Fruit fly (Drosophila melanogaster) whole organism, embryonic: ENCODE results near the gene CG11882.

Experiments
- Aef1 ChIP-seq: fragments of 200-800 bp; sonication (Bioruptor generic); IDR thresholded peaks from 3 replicates; pipeline ENCODE4 v1.3.6; 2022; ENCODE audit warnings: missing biosample characterization, missing genetic modification characterization
- Atf-2 ChIP-seq: fragments of 200-800 bp; sonication (Bioruptor generic); optimal IDR thresholded peaks from 2 replicates; lab custom pipeline; 2016; ENCODE audit warnings: missing biosample characterization, missing genetic modification characterization
- Awh ChIP-seq: fragments of 200-800 bp; sonication (Bioruptor generic); IDR thresholded peaks from 2 replicates; pipeline ENCODE4, ENCODE4 v1.3.6; 2022; ENCODE audit warnings: missing biosample characterization, missing genetic modification characterization
- BEAF-32 ChIP-seq: fragments of 200-800 bp; sonication (Bioruptor generic); optimal IDR thresholded peaks from 3 replicates; lab custom pipeline; 2017; ENCODE audit warnings: missing biosample characterization, missing genetic modification characterization, mild to moderate bottlenecking, moderate library complexity, missing genetic modification reagents
- CG10979 ChIP-seq: fragments of 200-800 bp; sonication (Bioruptor generic); optimal IDR thresholded peaks from 2 replicates; lab custom pipeline; 2018; ENCODE audit warnings: missing biosample characterization, mild to moderate bottlenecking, missing genetic modification characterization, moderate library complexity
- CG12744 ChIP-seq: fragments of 200-800 bp; sonication (Bioruptor generic); optimal IDR thresholded peaks from 2 replicates; lab custom pipeline; 2016; ENCODE audit warnings: missing biosample characterization, missing genetic modification characterization
- CG13775 ChIP-seq: fragments of 200-800 bp; sonication (Bioruptor generic); optimal IDR thresholded peaks from 3 replicates; lab custom pipeline; 2017; ENCODE audit warnings: missing biosample characterization, mild to moderate bottlenecking, missing genetic modification characterization
- CG14441 ChIP-seq: fragments of 200-800 bp; sonication (Bioruptor generic); IDR thresholded peaks from 2 replicates; pipeline ENCODE4 v1.3.6; 2022; ENCODE audit warnings: missing biosample characterization, missing genetic modification characterization
- CG15514 ChIP-seq: fragments of 200-800 bp; sonication (Bioruptor generic); optimal IDR thresholded peaks from 3 replicates; lab custom pipeline; 2017; ENCODE audit warnings: missing biosample characterization, missing genetic modification characterization, mild to moderate bottlenecking, moderate library complexity, missing genetic modification reagents
- CG15601 ChIP-seq: fragments of 200-800 bp; sonication (Bioruptor generic); optimal IDR thresholded peaks from 3 replicates; lab custom pipeline; 2019; ENCODE audit warnings: missing biosample characterization, mild to moderate bottlenecking, missing genetic modification characterization, moderate library complexity
- CG1603 ChIP-seq: fragments of 200-800 bp; sonication (Bioruptor generic); optimal IDR thresholded peaks from 2 replicates; lab custom pipeline; 2019; ENCODE audit warnings: missing biosample characterization, mild to moderate bottlenecking, missing genetic modification characterization, moderate library complexity
- CG1647 ChIP-seq: fragments of 200-800 bp; sonication (Bioruptor generic); optimal IDR thresholded peaks from 3 replicates; lab custom pipeline; 2016; ENCODE audit warnings: missing biosample characterization, missing genetic modification characterization
- CG3163 ChIP-seq: fragments of 200-800 bp; sonication (Bioruptor generic); optimal IDR thresholded peaks from 3 replicates; lab custom pipeline; 2016; ENCODE audit warnings: missing biosample characterization, missing genetic modification characterization
- CG4282 ChIP-seq: fragments of 200-800 bp; sonication (Bioruptor generic); optimal IDR thresholded peaks from 2 replicates; lab custom pipeline; 2016; ENCODE audit warnings: missing biosample characterization, missing genetic modification characterization
- CG4707 ChIP-seq: fragments of 200-800 bp; sonication (Bioruptor generic); optimal IDR thresholded peaks from 2 replicates; lab custom pipeline; 2018; ENCODE audit warnings: missing biosample characterization, mild to moderate bottlenecking, missing genetic modification characterization, moderate library complexity
- CG6654 ChIP-seq: fragments of 200-800 bp; sonication (Bioruptor generic); optimal IDR thresholded peaks from 2 replicates; lab custom pipeline; 2017; ENCODE audit warnings: missing biosample characterization, mild to moderate bottlenecking, missing genetic modification characterization
- CG7372 ChIP-seq: fragments of 200-800 bp; sonication (Bioruptor generic); IDR thresholded peaks from 2 replicates; pipeline ENCODE4 v1.3.6; 2022; ENCODE audit warnings: missing biosample characterization, missing genetic modification characterization
- CG7839 ChIP-seq: fragments of 200-800 bp; sonication (Bioruptor generic); optimal IDR thresholded peaks from 3 replicates; lab custom pipeline; 2018; ENCODE audit warnings: missing biosample characterization, mild to moderate bottlenecking, missing genetic modification characterization, moderate library complexity
- CG8388 ChIP-seq: fragments of 200-800 bp; sonication (Bioruptor generic); optimal IDR thresholded peaks from 2 replicates; lab custom pipeline; 2019; ENCODE audit warnings: missing biosample characterization, mild to moderate bottlenecking, missing genetic modification characterization, moderate library complexity
- CG8478 ChIP-seq: fragments of >200 bp; optimal IDR thresholded peaks from 2 replicates; lab custom pipeline; 2018
- CG9215 ChIP-seq: fragments of 200-800 bp; sonication (Bioruptor generic); IDR thresholded peaks from 2 replicates; pipeline ENCODE4 v1.3.6; 2022; ENCODE audit warnings: missing biosample characterization, missing genetic modification characterization
- CG9876 ChIP-seq: fragments of 200-800 bp; sonication (Bioruptor generic); optimal IDR thresholded peaks from 2 replicates; lab custom pipeline; 2016; ENCODE audit warnings: missing biosample characterization, missing genetic modification characterization
- CG9932 ChIP-seq: fragments of 200-800 bp; sonication (Bioruptor generic); IDR thresholded peaks from 2 replicates; pipeline ENCODE4 v1.3.6; 2022; ENCODE audit warnings: missing biosample characterization, missing genetic modification characterization
- Camta ChIP-seq: fragments of 200-800 bp; sonication (Bioruptor generic); optimal IDR thresholded peaks from 2 replicates; lab custom pipeline; 2016; ENCODE audit warnings: missing biosample characterization, missing genetic modification characterization
- Chrac-16 ChIP-seq: fragments of 200-800 bp; sonication (Bioruptor generic); optimal IDR thresholded peaks from 3 replicates; lab custom pipeline; 2016; ENCODE audit warnings: missing biosample characterization, missing genetic modification characterization
- D ChIP-seq, 2 experiments: fragments of 200-800 bp in 1 of 2; fragments of >200 bp in 1 of 2; sonication (Bioruptor generic) in 1 of 2; optimal IDR thresholded peaks; 2 replicates in 1 of 2; 3 replicates in 1 of 2; lab custom pipeline; 2017; ENCODE audit warnings: mild to moderate bottlenecking in 1 of 2, missing biosample characterization in 1 of 2, missing genetic modification characterization in 1 of 2, missing genetic modification reagents in 1 of 2
- D19A ChIP-seq: fragments of 200-800 bp; optimal IDR thresholded peaks from 3 replicates; lab custom pipeline; 2019; ENCODE audit warnings: missing biosample characterization, mild to moderate bottlenecking, missing genetic modification characterization, moderate library complexity
- Dfd ChIP-seq, 2 experiments: fragments of >200 bp; optimal IDR thresholded peaks; 2 replicates each; lab custom pipeline; 2017; ENCODE audit warnings: missing biosample characterization in 2 of 2, missing genetic modification characterization in 2 of 2
- Dip3 ChIP-seq: fragments of 200-800 bp; sonication (Bioruptor generic); optimal IDR thresholded peaks from 3 replicates; lab custom pipeline; 2016; ENCODE audit warnings: missing biosample characterization, missing genetic modification characterization
- Lim3 ChIP-seq: fragments of 200-800 bp; sonication (Bioruptor generic); IDR thresholded peaks from 2 replicates; pipeline ENCODE4 v1.3.6; 2022; ENCODE audit warnings: missing biosample characterization, missing genetic modification characterization
- Mes4 ChIP-seq: fragments of 200-800 bp; sonication (Bioruptor generic); optimal IDR thresholded peaks from 2 replicates; lab custom pipeline; 2016; ENCODE audit warnings: missing biosample characterization, missing genetic modification characterization
- Nf-YB ChIP-seq: fragments of 200-800 bp; sonication (Bioruptor generic); optimal IDR thresholded peaks from 3 replicates; lab custom pipeline; 2019; ENCODE audit warnings: missing biosample characterization, mild to moderate bottlenecking, missing genetic modification characterization, moderate library complexity
- Ptx1 ChIP-seq: fragments of 200-800 bp; sonication (Bioruptor generic); IDR thresholded peaks from 2 replicates; pipeline ENCODE4 v1.3.6; 2022; ENCODE audit warnings: missing biosample characterization, missing genetic modification characterization
- Spps ChIP-seq: fragments of 200-800 bp; sonication (Bioruptor generic); optimal IDR thresholded peaks from 2 replicates; lab custom pipeline; 2018; ENCODE audit warnings: missing biosample characterization, mild to moderate bottlenecking, missing genetic modification characterization
- TFAM ChIP-seq: fragments of 200-800 bp; sonication (Bioruptor generic); optimal IDR thresholded peaks from 2 replicates; lab custom pipeline; 2017; ENCODE audit warnings: missing biosample characterization, missing genetic modification characterization, inconsistent platforms
- Xrp1 ChIP-seq: fragments of 200-800 bp; sonication (Bioruptor generic); IDR thresholded peaks from 2 replicates; pipeline ENCODE4 v1.3.6; 2022; ENCODE audit warnings: missing biosample characterization, missing genetic modification characterization
- ap ChIP-seq: fragments of 200-800 bp; sonication (Bioruptor generic); IDR thresholded peaks from 2 replicates; pipeline ENCODE4 v1.3.6; 2022; ENCODE audit warnings: missing biosample characterization, missing genetic modification characterization
- caup ChIP-seq: fragments of 200-800 bp; sonication (Bioruptor generic); optimal IDR thresholded peaks from 3 replicates; lab custom pipeline; 2017; ENCODE audit warnings: missing biosample characterization, mild to moderate bottlenecking, missing genetic modification characterization, moderate library complexity; ENCODE audit not compliant: severe bottlenecking
- ci ChIP-seq: fragments of 200-800 bp; sonication (Bioruptor generic); IDR thresholded peaks from 3 replicates; pipeline ENCODE4 v1.3.6; 2022; ENCODE audit warnings: missing biosample characterization, missing genetic modification characterization
- dysf ChIP-seq: fragments of 200-800 bp; sonication (Bioruptor generic); IDR thresholded peaks from 3 replicates; pipeline ENCODE4 v1.3.6; 2022; ENCODE audit warnings: missing biosample characterization, missing genetic modification characterization
- exex ChIP-seq: fragments of 200-800 bp; sonication (Bioruptor generic); optimal IDR thresholded peaks from 4 replicates; lab custom pipeline; 2018; ENCODE audit warnings: missing biosample characterization, mild to moderate bottlenecking, missing genetic modification characterization, moderate library complexity
- fd102C ChIP-seq: fragments of 200-800 bp; sonication (Bioruptor generic); optimal IDR thresholded peaks from 2 replicates; lab custom pipeline; 2018; ENCODE audit warnings: missing biosample characterization, mild to moderate bottlenecking, missing genetic modification characterization, moderate library complexity
- grn ChIP-seq: fragments of 200-800 bp; sonication (Bioruptor generic); optimal IDR thresholded peaks from 3 replicates; lab custom pipeline; 2017; ENCODE audit warnings: missing biosample characterization, missing genetic modification characterization
- ind ChIP-seq: fragments of 200-800 bp; sonication (Bioruptor generic); optimal IDR thresholded peaks from 3 replicates; lab custom pipeline; 2016; ENCODE audit warnings: missing biosample characterization, missing genetic modification characterization
- klu ChIP-seq: fragments of 200-800 bp; sonication (Bioruptor generic); IDR thresholded peaks from 2 replicates; pipeline ENCODE4 v1.3.6; 2022; ENCODE audit warnings: missing biosample characterization, missing genetic modification characterization
- maf-S ChIP-seq: fragments of 200-800 bp; sonication (Bioruptor generic); optimal IDR thresholded peaks from 2 replicates; lab custom pipeline; 2016; ENCODE audit warnings: missing biosample characterization, missing genetic modification characterization
- nom ChIP-seq: fragments of 200-800 bp; sonication (Bioruptor generic); optimal IDR thresholded peaks from 2 replicates; lab custom pipeline; 2017; ENCODE audit warnings: missing biosample characterization, missing genetic modification characterization, mild to moderate bottlenecking, moderate library complexity, missing genetic modification reagents
- org-1 ChIP-seq: fragments of 200-800 bp; sonication (Bioruptor generic); optimal IDR thresholded peaks from 2 replicates; lab custom pipeline; 2017; ENCODE audit warnings: missing biosample characterization, missing genetic modification characterization
- row ChIP-seq: fragments of 200-800 bp; sonication (Bioruptor generic); IDR thresholded peaks from 3 replicates; pipeline ENCODE4 v1.3.6; 2022; ENCODE audit warnings: missing biosample characterization, missing genetic modification characterization
- salm ChIP-seq: fragments of 200-800 bp; sonication (Bioruptor generic); optimal IDR thresholded peaks from 2 replicates; lab custom pipeline; 2018; ENCODE audit warnings: missing biosample characterization, mild to moderate bottlenecking, missing genetic modification characterization
- tio ChIP-seq: fragments of 200-800 bp; sonication (Bioruptor generic); optimal IDR thresholded peaks from 2 replicates; lab custom pipeline; 2017; ENCODE audit warnings: missing biosample characterization, missing genetic modification characterization, inconsistent platforms

CG11882 gene

DNA sequence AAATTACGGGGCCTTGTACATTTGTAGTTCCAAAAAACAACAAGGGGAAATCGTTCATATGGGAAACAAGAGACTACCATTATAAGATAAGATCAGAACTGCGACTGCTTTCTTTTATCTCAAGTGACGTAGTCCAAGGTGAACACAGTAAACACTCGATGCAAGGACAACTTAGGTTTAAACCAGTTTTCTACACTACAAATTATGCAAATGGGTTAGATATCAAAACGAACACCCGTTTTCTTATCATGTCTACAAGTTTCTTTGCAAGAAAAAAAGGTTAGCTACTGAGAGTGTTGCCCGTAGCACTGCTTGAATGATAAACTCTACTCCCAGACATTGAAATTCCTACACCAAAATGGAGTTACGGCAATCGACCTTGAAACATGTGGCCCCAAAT, 23.8 kb downstream of the CG11882 start (continued):
- TF ChIP-seq Chrac-16 (GFP tag; lab: Kevin White, UChicago) (peak; percentile 50), CG8388 (GFP tag; lab: Kevin White, UChicago) (peak; percentile 71), CG12744 (GFP tag; lab: Kevin White, UChicago) (no peak), ind (peak; percentile 69), CG8478 (no peak), org-1 (GFP tag; lab: Kevin White, UChicago) (peak; percentile 45), Lim3 (GFP tag; lab: Robert Waterston, UW) (no peak), grn (GFP tag; lab: Kevin White, UChicago) (peak; percentile 81), Awh (GFP tag; lab: Robert Waterston, UW) (peak; percentile 65), dysf (GFP tag; lab: Robert Waterston, UW) (peak; percentile 76), CG9932 (GFP tag; lab: Robert Waterston, UW) (peak; percentile 74), Dip3 (GFP tag; lab: Kevin White, UChicago) (peak; percentile 44), Dfd (GFP tag; optimal IDR thresholded peaks at IDR 0.05; lab: Kevin White, UChicago) (no peak), D (optimal IDR thresholded peaks at IDR 0.05; lab: Kevin White, UChicago) (no peak), D (GFP tag; optimal IDR thresholded peaks at IDR 0.05; lab: Kevin White, UChicago) (peak; percentile 52), exex (tag; lab: Kevin White, UChicago) (no peak), ci (peak; percentile 81), D19A (tag; lab: Kevin White, UChicago) (peak; percentile 44), CG15601 (tag; lab: Kevin White, UChicago) (peak; percentile 19), TFAM (GFP tag; lab: Kevin White, UChicago) (no peak), BEAF-32 (GFP tag; lab: Kevin White, UChicago) (no peak), Mes4 (GFP tag; lab: Kevin White, UChicago) (peak; percentile 9), CG7839 (tag; lab: Kevin White, UChicago) (peak; percentile 77), CG9876 (GFP tag; lab: Kevin White, UChicago) (peak; percentile 13), CG10979 (tag; lab: Kevin White, UChicago) (peak; percentile 60), maf-S (GFP tag; lab: Kevin White, UChicago) (peak; percentile 46), Nf-YB (peak; percentile 31), CG15514 (GFP tag; lab: Kevin White, UChicago) (peak; percentile 20), Atf-2 (GFP tag; lab: Kevin White, UChicago) (peak; percentile 29), CG1647 (GFP tag; lab: Kevin White, UChicago) (peak; percentile 4), Ptx1 (GFP tag; lab: Robert Waterston, UW) (peak; percentile 81), klu (0 out of 2 replicates have a peak, but pooled peaks have one; percentile 42), ap (GFP tag; lab: Robert Waterston, UW) (peak; percentile 33; the same call in 1 of the 2 replicates), CG9215 (GFP tag; lab: Robert Waterston, UW) (peak; percentile 56), nom (GFP tag; lab: Kevin White, UChicago) (no peak), CG4707 (GFP tag; lab: Kevin White, UChicago) (no peak), CG6654 (GFP tag; lab: Kevin White, UChicago) (no peak), Aef1 (GFP tag; lab: Robert Waterston, UW) (peak; percentile 70), CG7372 (GFP tag; lab: Robert Waterston, UW) (peak; percentile 24; the same call in 1 of the 2 replicates), CG14441 (GFP tag; lab: Robert Waterston, UW) (peak; percentile 78), CG3163 (no peak), CG4282 (GFP tag; lab: Kevin White, UChicago) (no peak), CG1603 (tag; lab: Kevin White, UChicago) (peak; percentile 86), Spps (tag; lab: Kevin White, UChicago) (peak; percentile 40), Camta (GFP tag; lab: Kevin White, UChicago) (peak; percentile 38), fd102C (GFP tag; lab: Kevin White, UChicago) (no peak), row (peak; percentile 77), caup (GFP tag; lab: Kevin White, UChicago) (peak; percentile 53), tio (GFP tag; lab: Kevin White, UChicago) (no peak), Xrp1 (GFP tag; lab: Robert Waterston, UW) (peak; percentile 85), salm (tag; lab: Kevin White, UChicago) (peak; percentile 32), CG13775 (GFP tag; lab: Kevin White, UChicago) (peak; percentile 43)
